Worm (Caenorhabditis elegans) whole organism, young adult: Measurements from ENCODE around the gene cct-3.

Source experiments
- F22D6.2 ChIP-seq: sonication (generic microtip); optimal IDR thresholded peaks from 2 replicates; lab custom pipeline; 2016; ENCODE audit warnings: mild to moderate bottlenecking, missing genetic modification characterization, missing compliant biosample characterization
- F49E8.2 ChIP-seq: sonication (generic microtip); optimal IDR thresholded peaks from 3 replicates; lab custom pipeline; 2017; ENCODE audit warnings: missing genetic modification characterization, mild to moderate bottlenecking, missing compliant biosample characterization, antibody characterized with exemption, moderate library complexity; ENCODE audit not compliant: insufficient read depth
- bed-1 ChIP-seq: fragments of 200-800 bp; sonication (Bioruptor generic); IDR thresholded peaks from 2 replicates; pipeline ENCODE4 v1.3.6; 2022; ENCODE audit warnings: missing genetic modification reagents, missing genetic modification characterization, missing compliant biosample characterization
- egrh-3 ChIP-seq: fragments of 200-800 bp; sonication (Bioruptor generic); IDR thresholded peaks from 2 replicates; pipeline ENCODE4 v1.3.6; 2022; ENCODE audit warnings: missing genetic modification reagents, missing genetic modification characterization, missing compliant biosample characterization
- nfya-1 ChIP-seq: sonication (generic microtip); optimal IDR thresholded peaks from 2 replicates; lab custom pipeline; 2017; ENCODE audit warnings: antibody characterized with exemption, missing compliant biosample characterization, missing genetic modification characterization, borderline replicate concordance; ENCODE audit not compliant: insufficient read depth

ce11 chrII:2243342-2243741 is 10.0 kb downstream of the cct-3 start, which contains the start of gene F54A3.2:
- TF ChIP-seq F49E8.2 (tag; lab: Kevin White, UChicago) (no peak), bed-1 (GFP tag; lab: Robert Waterston, UW) (no peak), egrh-3 (GFP tag; lab: Robert Waterston, UW) (no peak), nfya-1 (tag; lab: Kevin White, UChicago) (no peak), F22D6.2 (tag; lab: Kevin White, UChicago) (no peak)
